Worm (Caenorhabditis elegans) whole organism, late embryonic: ENCODE measurements around the gene mbk-2.

ENCODE experiments used
- ahr-1 ChIP-seq: sonication (generic microtip); optimal IDR thresholded peaks from 2 replicates; lab custom pipeline; 2016; ENCODE audit warnings: missing genetic modification characterization, missing compliant biosample characterization
- dve-1 ChIP-seq: sonication (generic microtip); optimal IDR thresholded peaks from 2 replicates; lab custom pipeline; 2017; ENCODE audit warnings: antibody characterized with exemption, mild to moderate bottlenecking, missing genetic modification characterization, missing compliant biosample characterization
- elt-4 ChIP-seq: sonication (generic microtip); optimal IDR thresholded peaks from 2 replicates; lab custom pipeline; 2016; ENCODE audit warnings: missing genetic modification characterization, missing compliant biosample characterization
- ets-4 ChIP-seq: sonication (generic microtip); optimal IDR thresholded peaks from 2 replicates; lab custom pipeline; 2016; ENCODE audit warnings: missing genetic modification characterization, missing compliant biosample characterization
- pqm-1 ChIP-seq: sonication (generic microtip); optimal IDR thresholded peaks from 2 replicates; lab custom pipeline; 2016; ENCODE audit warnings: missing genetic modification characterization, missing compliant biosample characterization
- zip-5 ChIP-seq: sonication (generic microtip); optimal IDR thresholded peaks from 2 replicates; lab custom pipeline; 2016; ENCODE audit warnings: missing genetic modification characterization, missing compliant biosample characterization

DNA sequence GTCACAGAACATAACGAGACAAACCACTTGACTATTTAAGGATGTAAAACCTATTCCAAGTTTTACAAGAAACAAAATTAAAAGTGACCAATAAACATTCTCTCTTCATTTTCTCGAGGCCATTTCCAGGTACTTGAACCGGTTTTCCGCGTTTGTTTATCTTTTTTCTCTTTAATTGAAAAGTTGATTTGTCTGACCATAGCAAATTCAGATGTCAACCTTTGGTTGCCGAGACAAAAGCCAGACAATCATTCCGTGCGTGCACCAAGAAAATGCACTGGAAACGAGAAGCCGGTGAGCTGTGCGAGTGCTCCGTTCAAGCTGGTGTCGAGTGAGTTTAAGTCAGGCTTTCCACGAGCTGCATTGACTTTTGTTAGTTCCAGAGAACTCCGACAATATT, 73.1 kb downstream of the mbk-2 start:
- no peak for TF ChIP-seq zip-5 (tag; lab: Kevin White, UChicago)
- no peak for TF ChIP-seq dve-1 (tag; lab: Kevin White, UChicago)
- TF ChIP-seq elt-4 (tag; lab: Kevin White, UChicago) = no peak
- no peak for TF ChIP-seq pqm-1 (tag; lab: Kevin White, UChicago)
- TF ChIP-seq ahr-1 (tag; lab: Kevin White, UChicago) = no peak
- TF ChIP-seq ets-4 = no peak
